Worm (Caenorhabditis elegans) whole organism, L4 larva: Measurements from ENCODE around the gene szy-20.
A peak's percentile ranks its signal among the peaks of the same experiment; 100 is the strongest.

Experiments used
- D1046.2 ChIP-seq: fragments of 200-800 bp; sonication (Bioruptor generic); IDR thresholded peaks from 2 replicates; pipeline ENCODE4 v1.3.6; 2022; ENCODE audit warnings: missing genetic modification characterization, missing compliant biosample characterization
- F26F4.8 ChIP-seq: fragments of 200-800 bp; sonication (Bioruptor generic); conservative IDR thresholded peaks from 2 replicates; pipeline ENCODE4 v1.3.6; 2022; ENCODE audit warnings: missing genetic modification characterization, missing compliant biosample characterization
- F37D6.2 ChIP-seq: sonication (generic microtip); optimal IDR thresholded peaks from 2 replicates; lab custom pipeline; 2016; ENCODE audit warnings: mild to moderate bottlenecking, missing genetic modification characterization, missing compliant biosample characterization
- F44E2.7 ChIP-seq: fragments of 200-800 bp; sonication (Bioruptor generic); IDR thresholded peaks from 2 replicates; pipeline ENCODE4 v2.1.2; 2022; ENCODE audit warnings: missing genetic modification characterization, missing compliant biosample characterization
- F49E8.2 ChIP-seq: sonication (generic microtip); optimal IDR thresholded peaks from 2 replicates; lab custom pipeline; 2016; ENCODE audit warnings: missing compliant biosample characterization, mild to moderate bottlenecking, missing genetic modification characterization, borderline replicate concordance
- T20F7.1 ChIP-seq: fragments of 200-800 bp; sonication (Bioruptor generic); optimal IDR thresholded peaks from 2 replicates; lab custom pipeline; 2018; ENCODE audit warnings: mild to moderate bottlenecking, missing genetic modification characterization, missing compliant biosample characterization
- T26A8.4 ChIP-seq: fragments of 200-800 bp; sonication (Bioruptor generic); IDR thresholded peaks from 2 replicates; pipeline ENCODE4 v1.3.6; 2022; ENCODE audit warnings: missing genetic modification characterization, missing compliant biosample characterization
- Y75B8A.6 ChIP-seq: fragments of 200-800 bp; sonication (Bioruptor generic); IDR thresholded peaks from 2 replicates; pipeline ENCODE4 v1.3.6; 2022; ENCODE audit warnings: missing genetic modification reagents, missing genetic modification characterization, missing compliant biosample characterization
- ZK337.2 ChIP-seq: fragments of 200-800 bp; sonication (Bioruptor generic); IDR thresholded peaks from 2 replicates; pipeline ENCODE4 v1.3.6; 2022; ENCODE audit warnings: missing genetic modification reagents, missing genetic modification characterization, missing compliant biosample characterization
- ZK546.5 ChIP-seq, 2 experiments: sonication (generic microtip); optimal IDR thresholded peaks; 2 replicates each; lab custom pipeline; 2017; ENCODE audit warnings: missing biosample characterization in 2 of 2, missing genetic modification characterization in 2 of 2
- aly-2 ChIP-seq: sonication (generic microtip); optimal IDR thresholded peaks from 2 replicates; lab custom pipeline; 2018; ENCODE audit warnings: missing biosample characterization, missing genetic modification characterization
- ceh-20 ChIP-seq: fragments of 200-800 bp; sonication (Bioruptor generic); IDR thresholded peaks from 2 replicates; pipeline ENCODE4 v1.3.6; 2022; ENCODE audit warnings: missing genetic modification reagents, missing genetic modification characterization, missing compliant biosample characterization
- ceh-32 ChIP-seq: sonication (generic microtip); optimal IDR thresholded peaks from 2 replicates; lab custom pipeline; 2016; ENCODE audit warnings: mild to moderate bottlenecking, missing genetic modification characterization, missing compliant biosample characterization; ENCODE audit not compliant: poor library complexity
- cey-2 ChIP-seq: sonication (generic microtip); optimal IDR thresholded peaks from 3 replicates; lab custom pipeline; 2017; ENCODE audit warnings: missing genetic modification characterization, mild to moderate bottlenecking, missing compliant biosample characterization, antibody characterized with exemption, borderline replicate concordance; ENCODE audit not compliant: insufficient read depth
- ctbp-1 ChIP-seq: fragments of 200-800 bp; sonication (Bioruptor generic); IDR thresholded peaks from 2 replicates; pipeline ENCODE4 v1.3.6; 2022; ENCODE audit warnings: missing genetic modification reagents, missing genetic modification characterization, missing compliant biosample characterization
- daf-19 ChIP-seq: fragments of 200-800 bp; sonication (Bioruptor generic); conservative IDR thresholded peaks from 2 replicates; pipeline ENCODE4 v1.3.6; 2022; ENCODE audit warnings: missing genetic modification characterization, missing compliant biosample characterization
- dmd-9 ChIP-seq: fragments of 200-800 bp; sonication (Bioruptor generic); IDR thresholded peaks from 2 replicates; pipeline ENCODE4 v1.3.6; 2022; ENCODE audit warnings: missing genetic modification reagents, missing genetic modification characterization, missing compliant biosample characterization
- dve-1 ChIP-seq: sonication (generic microtip); optimal IDR thresholded peaks from 2 replicates; lab custom pipeline; 2017; ENCODE audit warnings: antibody characterized with exemption, mild to moderate bottlenecking, missing genetic modification characterization, missing compliant biosample characterization; ENCODE audit not compliant: insufficient read depth
- egl-27 ChIP-seq: sonication (generic microtip); optimal IDR thresholded peaks from 3 replicates; lab custom pipeline; 2017; ENCODE audit warnings: missing biosample characterization, missing genetic modification reagents, missing genetic modification characterization
- hlh-11 ChIP-seq: fragments of 200-800 bp; sonication (Bioruptor generic); optimal IDR thresholded peaks from 2 replicates; lab custom pipeline; 2018; ENCODE audit warnings: mild to moderate bottlenecking, missing genetic modification characterization, missing compliant biosample characterization
- hlh-30 ChIP-seq: sonication (generic microtip); optimal IDR thresholded peaks from 2 replicates; lab custom pipeline; 2017; ENCODE audit warnings: antibody characterized with exemption, mild to moderate bottlenecking, missing genetic modification characterization, missing compliant biosample characterization; ENCODE audit not compliant: insufficient read depth
- jun-1 ChIP-seq: fragments of 150-350 bp; optimal IDR thresholded peaks from 2 replicates; lab custom pipeline; 2014; ENCODE audit warnings: missing biosample characterization, missing genetic modification reagents, missing genetic modification characterization
- lin-1 ChIP-seq: fragments of 200-800 bp; sonication (Bioruptor generic); IDR thresholded peaks from 2 replicates; pipeline ENCODE4 v1.3.6; 2022; ENCODE audit warnings: missing genetic modification reagents, missing genetic modification characterization, missing compliant biosample characterization
- lin-15B ChIP-seq: fragments of 150-350 bp; sonication (generic microtip); optimal IDR thresholded peaks from 3 replicates; lab custom pipeline; 2014; ENCODE audit warnings: missing biosample characterization, missing genetic modification characterization
- lsy-2 ChIP-seq, 2 experiments: fragments of 150-350 bp in 1 of 2; sonication (generic microtip) in 1 of 2; optimal IDR thresholded peaks; 2 replicates each; lab custom pipeline; 2014 to 2017; ENCODE audit warnings: missing biosample characterization in 2 of 2, missing genetic modification characterization in 2 of 2
- madf-9 ChIP-seq: fragments of 200-800 bp; sonication (Bioruptor generic); conservative IDR thresholded peaks from 2 replicates; pipeline ENCODE4 v1.3.6; 2022; ENCODE audit warnings: missing genetic modification reagents, missing genetic modification characterization, missing compliant biosample characterization
- mdt-29 ChIP-seq: fragments of 200-800 bp; sonication (Bioruptor generic); IDR thresholded peaks from 2 replicates; pipeline ENCODE4 v1.3.6; 2022; ENCODE audit warnings: missing genetic modification reagents, missing genetic modification characterization, missing compliant biosample characterization
- mep-1 ChIP-seq: fragments of 150-350 bp; sonication (generic microtip); optimal IDR thresholded peaks from 3 replicates; lab custom pipeline; 2014; ENCODE audit warnings: missing biosample characterization, missing genetic modification characterization
- nhr-102 ChIP-seq: sonication (generic microtip); optimal IDR thresholded peaks from 2 replicates; lab custom pipeline; 2016; ENCODE audit warnings: mild to moderate bottlenecking, missing genetic modification characterization, moderate library complexity, missing compliant biosample characterization
- nhr-11 ChIP-seq: fragments of 150-350 bp; optimal IDR thresholded peaks from 2 replicates; lab custom pipeline; 2014; ENCODE audit warnings: missing biosample characterization, missing genetic modification characterization
- nhr-42 ChIP-seq: fragments of 200-800 bp; sonication (Bioruptor generic); IDR thresholded peaks from 2 replicates; pipeline ENCODE4 v1.3.6; 2022; ENCODE audit warnings: missing genetic modification characterization, missing compliant biosample characterization
- nhr-6 ChIP-seq: fragments of 150-350 bp; optimal IDR thresholded peaks from 2 replicates; lab custom pipeline; 2014; ENCODE audit warnings: missing biosample characterization, missing genetic modification characterization
- nhr-76 ChIP-seq: fragments of 150-350 bp; optimal IDR thresholded peaks from 2 replicates; lab custom pipeline; 2014; ENCODE audit warnings: missing biosample characterization, missing genetic modification characterization
- nhr-77 ChIP-seq: fragments of 150-350 bp; optimal IDR thresholded peaks from 2 replicates; lab custom pipeline; 2014; ENCODE audit warnings: missing biosample characterization, missing genetic modification characterization
- pqm-1 ChIP-seq: sonication (generic microtip); optimal IDR thresholded peaks from 2 replicates; lab custom pipeline; 2017; ENCODE audit warnings: missing biosample characterization, missing genetic modification characterization
- rbr-2 ChIP-seq: sonication (generic microtip); optimal IDR thresholded peaks from 2 replicates; lab custom pipeline; 2016; ENCODE audit warnings: missing genotype, missing genetic modification characterization, missing compliant biosample characterization
- set-16 ChIP-seq: fragments of 200-800 bp; sonication (Bioruptor generic); IDR thresholded peaks from 2 replicates; pipeline ENCODE4 v1.3.6; 2022; ENCODE audit warnings: missing genetic modification reagents, missing genetic modification characterization, missing compliant biosample characterization
- snpc-1.2 ChIP-seq: fragments of 200-800 bp; sonication (Bioruptor generic); IDR thresholded peaks from 2 replicates; pipeline ENCODE4 v1.3.6; 2022; ENCODE audit warnings: missing genetic modification reagents, missing genetic modification characterization, missing compliant biosample characterization
- spr-3 ChIP-seq: fragments of 200-800 bp; sonication (Bioruptor generic); optimal IDR thresholded peaks from 2 replicates; lab custom pipeline; 2018; ENCODE audit warnings: mild to moderate bottlenecking, missing genetic modification characterization, missing compliant biosample characterization
- tra-1 ChIP-seq: fragments of 200-800 bp; sonication (Bioruptor generic); IDR thresholded peaks from 2 replicates; pipeline ENCODE4 v1.3.6; 2022; ENCODE audit warnings: missing genetic modification reagents, missing genetic modification characterization, missing compliant biosample characterization
- unc-39 ChIP-seq: sonication (generic microtip); optimal IDR thresholded peaks from 2 replicates; lab custom pipeline; 2017; ENCODE audit warnings: missing biosample characterization, missing genetic modification characterization
- unc-62 ChIP-seq, 3 experiments: fragments of 150-350 bp in 1 of 3; sonication (generic microtip); optimal IDR thresholded peaks in 2 of 3; peaks in 1 of 3; 1 replicate in 1 of 3; 2 replicates in 2 of 3; lab custom pipeline; 2014 to 2017; ENCODE audit warnings: missing biosample characterization in 3 of 3, missing genetic modification characterization in 3 of 3, missing genetic modification reagents in 3 of 3, missing genotype in 1 of 3

The szy-20 gene

DNA sequence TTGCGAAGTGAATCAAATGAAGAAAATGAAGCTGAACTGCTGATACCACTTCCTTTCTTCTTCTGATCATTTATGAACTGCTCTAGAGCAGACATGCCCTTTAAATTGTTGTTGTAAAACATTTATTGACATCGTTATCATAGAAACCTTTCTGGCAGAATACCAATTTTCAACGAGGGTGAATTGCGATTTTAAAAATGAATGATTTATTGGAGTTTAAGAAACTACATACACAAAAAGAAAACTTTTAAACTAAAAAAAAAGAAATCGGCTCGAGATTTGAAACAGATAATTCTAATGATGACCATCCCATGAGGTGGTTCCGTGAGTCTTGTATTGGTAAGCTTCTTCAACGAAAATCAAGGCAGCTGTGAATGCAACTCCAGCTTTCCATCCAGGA lies 5.1 kb downstream of the szy-20 start, which contains the start of gene sftd-3:
Gene sftd-3, minus strand, starts transcription at position 101 of the 400 bp plus-strand sequence.
- TF ChIP-seq F44E2.7 (GFP tag; lab: Robert Waterston, UW) (no peak), mdt-29 (GFP tag; lab: Robert Waterston, UW) (no peak), set-16 (no peak), hlh-30 (tag; lab: Kevin White, UChicago) (no peak), nhr-76 (tag; lab: Kevin White, UChicago) (no peak), unc-62 (GFP tag; optimal IDR thresholded peaks at IDR 0.05 in 1 of 2; lab: Kevin White, UChicago) (no peak), unc-62 (tag; optimal IDR thresholded peaks at IDR 0.05; lab: Kevin White, UChicago) (no peak), unc-39 (tag; lab: Kevin White, UChicago) (no peak), tra-1 (GFP tag; lab: Robert Waterston, UW) (no peak), madf-9 (GFP tag; lab: Robert Waterston, UW) (no peak), nhr-42 (GFP tag; lab: Robert Waterston, UW) (no peak), ZK546.5 (tag; optimal IDR thresholded peaks at IDR 0.05; lab: Kevin White, UChicago) (no peak), T26A8.4 (GFP tag; lab: Robert Waterston, UW) (no peak), F26F4.8 (GFP tag; lab: Robert Waterston, UW) (no peak), rbr-2 (tag; lab: Kevin White, UChicago) (no peak)

DNA sequence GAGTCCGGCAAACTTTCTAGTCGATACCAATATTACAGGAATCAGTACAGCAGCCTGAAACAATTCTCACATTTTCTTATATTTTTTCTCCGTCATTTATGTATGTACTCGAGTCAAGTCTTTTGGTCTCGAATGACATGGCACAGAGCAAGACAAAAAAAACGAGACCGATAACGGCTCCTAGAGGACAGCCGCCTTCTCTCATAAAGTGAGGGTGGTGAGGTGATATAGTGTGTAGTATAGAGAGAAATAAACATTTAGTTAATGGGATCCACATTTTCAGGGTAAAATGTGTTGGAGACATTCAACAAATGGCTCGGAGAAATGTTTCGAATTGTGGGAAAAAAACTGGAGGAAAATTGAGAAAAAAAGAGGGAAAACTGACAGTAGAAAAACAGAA lies 6.9 kb downstream of the szy-20 start:
- TF ChIP-seq dve-1 = no peak
- TF ChIP-seq ZK337.2 = peak; percentile 75
- peak; percentile 13 for TF ChIP-seq hlh-11 (tag; lab: Kevin White, UChicago)
- TF ChIP-seq T20F7.1 (GFP tag; lab: Kevin White, UChicago) = no peak
- no peak for TF ChIP-seq nhr-6
- TF ChIP-seq hlh-30 (tag; lab: Kevin White, UChicago) = peak; percentile 5
- no peak for TF ChIP-seq daf-19 (GFP tag; lab: Robert Waterston, UW)
- TF ChIP-seq madf-9 (GFP tag; lab: Robert Waterston, UW) = no peak
- no peak for TF ChIP-seq ceh-32 (tag; lab: Kevin White, UChicago)
- no peak for TF ChIP-seq nhr-77 (tag; lab: Kevin White, UChicago)
- no peak for TF ChIP-seq nhr-102 (tag; lab: Kevin White, UChicago)
- no peak for TF ChIP-seq F37D6.2
- TF ChIP-seq spr-3 (GFP tag; lab: Kevin White, UChicago) = no peak
- peak; percentile 10; the same call in 1 of the 2 replicates for TF ChIP-seq ceh-20 (GFP tag; lab: Robert Waterston, UW)
- no peak for TF ChIP-seq egl-27 (tag; lab: Kevin White, UChicago)
- TF ChIP-seq pqm-1 = no peak
- TF ChIP-seq lsy-2 (tag; optimal IDR thresholded peaks at IDR 0.05; lab: Kevin White, UChicago) = peak in 1 of 2 experiments; percentile 11
- no peak for TF ChIP-seq cey-2 (tag; lab: Kevin White, UChicago)
- no peak for TF ChIP-seq aly-2 (tag; lab: Kevin White, UChicago)
- peak; percentile 34 for TF ChIP-seq mep-1
- peak; percentile 54 for TF ChIP-seq nhr-11
- no peak for TF ChIP-seq lin-15B (tag; lab: Kevin White, UChicago)
- TF ChIP-seq snpc-1.2 (GFP tag; lab: Robert Waterston, UW) = no peak

DNA sequence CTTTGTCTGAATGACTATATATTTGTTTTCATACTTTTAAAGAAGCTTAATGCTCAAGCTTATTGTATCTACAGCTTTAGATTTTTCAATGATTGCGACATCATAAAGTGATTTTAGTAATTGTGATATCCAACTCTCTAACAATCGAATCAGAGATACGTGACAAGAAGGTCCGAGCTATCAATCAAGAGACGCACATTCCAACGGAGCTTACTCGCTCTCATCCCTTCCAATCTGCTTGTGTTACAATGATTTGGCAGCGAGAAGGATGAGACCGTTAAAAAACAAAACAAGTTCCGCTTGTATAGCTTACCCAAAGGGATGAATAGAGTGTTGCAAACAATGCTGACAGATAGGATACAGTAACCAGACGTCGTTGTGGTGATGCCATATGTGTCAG lies 7.7 kb downstream of the szy-20 start:
- no peak for TF ChIP-seq D1046.2 (GFP tag; lab: Robert Waterston, UW)
- TF ChIP-seq Y75B8A.6 (GFP tag; lab: Robert Waterston, UW) = no peak
- TF ChIP-seq dmd-9 (GFP tag; lab: Robert Waterston, UW) = no peak
- peak in 1 of 2 experiments; percentile 78 for TF ChIP-seq unc-62 (GFP tag; optimal IDR thresholded peaks at IDR 0.05 in 1 of 2; lab: Kevin White, UChicago)
- no peak for TF ChIP-seq unc-62 (tag; optimal IDR thresholded peaks at IDR 0.05; lab: Kevin White, UChicago)
- TF ChIP-seq lin-1 = no peak
- peak; percentile 8 for TF ChIP-seq nhr-11
- no peak for TF ChIP-seq ctbp-1 (GFP tag; lab: Robert Waterston, UW)
- no peak for TF ChIP-seq jun-1
- TF ChIP-seq nhr-42 (GFP tag; lab: Robert Waterston, UW) = no peak
- no peak for TF ChIP-seq F49E8.2
